Fruit fly (Drosophila melanogaster): ENCODE results near the gene CG4611.

DNA sequence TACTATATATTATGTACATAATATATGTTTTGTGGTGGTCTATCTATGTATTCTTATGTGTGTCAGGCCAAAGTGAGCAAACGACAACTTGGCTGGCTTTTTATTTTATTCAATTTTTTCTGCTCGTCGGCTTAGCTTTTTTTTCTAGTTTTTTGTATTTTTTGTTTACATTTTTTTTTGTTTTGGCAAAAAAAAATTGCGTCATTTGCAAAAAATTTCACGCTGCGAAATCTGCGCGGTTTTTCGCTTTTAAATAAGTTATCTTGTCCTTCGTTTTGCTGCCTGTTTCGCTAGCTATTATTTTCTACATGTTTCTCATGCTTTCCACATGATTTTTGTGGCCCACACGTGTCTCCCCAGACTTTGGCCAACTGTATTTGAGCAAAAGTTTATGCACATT, 36.3 kb downstream of the CG4611 start:
- TF ChIP-seq psq (optimal IDR thresholded peaks at IDR 0.05) (no peak), h (optimal IDR thresholded peaks at IDR 0.05) (no peak)

All from Kc167 (cell line).